Worm (Caenorhabditis elegans) whole organism, young adult: ENCODE measurements around the gene grwd-1.

Experiments used
- B0019.2 ChIP-seq: fragments of 200-800 bp; sonication (Bioruptor generic); conservative IDR thresholded peaks from 2 replicates; pipeline ENCODE4 v1.3.6; 2022; ENCODE audit warnings: missing genetic modification reagents, missing genetic modification characterization, missing compliant biosample characterization
- C06A6.2 ChIP-seq: fragments of 200-800 bp; sonication (Bioruptor generic); conservative IDR thresholded peaks from 2 replicates; pipeline ENCODE4 v1.3.6; 2022; ENCODE audit warnings: missing genetic modification characterization, missing compliant biosample characterization
- F37B4.10 ChIP-seq: fragments of 200-800 bp; sonication (Bioruptor generic); IDR thresholded peaks from 2 replicates; pipeline ENCODE4 v1.3.6; 2022; ENCODE audit warnings: missing genetic modification characterization, missing compliant biosample characterization
- F52B5.7 ChIP-seq: sonication (generic microtip); optimal IDR thresholded peaks from 2 replicates; lab custom pipeline; 2016; ENCODE audit warnings: mild to moderate bottlenecking, missing genetic modification characterization, missing compliant biosample characterization
- F55B11.4 ChIP-seq: sonication (generic microtip); optimal IDR thresholded peaks from 2 replicates; lab custom pipeline; 2016; ENCODE audit warnings: missing compliant biosample characterization, missing genetic modification characterization, borderline replicate concordance; ENCODE audit not compliant: insufficient read depth
- F57A8.1 ChIP-seq: fragments of 200-800 bp; sonication (Bioruptor generic); optimal IDR thresholded peaks from 2 replicates; lab custom pipeline; 2018; ENCODE audit warnings: mild to moderate bottlenecking, missing genetic modification characterization, moderate library complexity, missing compliant biosample characterization
- K12H6.12 ChIP-seq: fragments of 200-800 bp; sonication (Bioruptor generic); optimal IDR thresholded peaks from 2 replicates; lab custom pipeline; 2018; ENCODE audit warnings: mild to moderate bottlenecking, missing genetic modification characterization, missing compliant biosample characterization
- Y53G8AR.9 ChIP-seq: fragments of 200-800 bp; sonication (Bioruptor generic); conservative IDR thresholded peaks from 2 replicates; pipeline ENCODE4 v1.3.6; 2022; ENCODE audit warnings: missing genetic modification reagents, missing genetic modification characterization, missing compliant biosample characterization
- ama-1 ChIP-seq, 3 experiments: fragments of 150-350 bp in 1 of 3; sonication (generic microtip) in 2 of 3; optimal IDR thresholded peaks; 2 replicates each; lab custom pipeline; 2014 to 2018; ENCODE audit warnings: missing biosample characterization in 2 of 3, missing genetic modification characterization in 2 of 3, missing genetic modification reagents in 2 of 3
- attf-6 ChIP-seq: fragments of 200-800 bp; sonication (Bioruptor generic); IDR thresholded peaks from 2 replicates; pipeline ENCODE4 v1.3.6; 2022; ENCODE audit warnings: missing genetic modification reagents, missing genetic modification characterization, missing compliant biosample characterization
- cebp-2 ChIP-seq: fragments of 200-800 bp; sonication (Bioruptor generic); IDR thresholded peaks from 2 replicates; pipeline ENCODE4 v1.3.6; 2022; ENCODE audit warnings: missing genetic modification characterization, missing compliant biosample characterization
- ceh-40 ChIP-seq: fragments of 200-800 bp; sonication (Bioruptor generic); IDR thresholded peaks from 2 replicates; pipeline ENCODE4 v1.3.6; 2022; ENCODE audit warnings: missing genetic modification characterization, missing compliant biosample characterization
- chd-7 ChIP-seq: sonication (generic microtip); optimal IDR thresholded peaks from 2 replicates; lab custom pipeline; 2016; ENCODE audit warnings: mild to moderate bottlenecking, missing genetic modification characterization, moderate library complexity, missing compliant biosample characterization
- ets-4 ChIP-seq: fragments of 200-800 bp; sonication (Bioruptor generic); optimal IDR thresholded peaks from 2 replicates; lab custom pipeline; 2018; ENCODE audit warnings: mild to moderate bottlenecking, missing genetic modification characterization, missing compliant biosample characterization
- hlh-26 ChIP-seq: fragments of 200-800 bp; sonication (Bioruptor generic); conservative IDR thresholded peaks from 2 replicates; pipeline ENCODE4 v1.3.6; 2022; ENCODE audit warnings: missing genetic modification reagents, missing genetic modification characterization, missing compliant biosample characterization
- hmg-1.2 ChIP-seq: fragments of 200-800 bp; sonication (Bioruptor generic); IDR thresholded peaks from 2 replicates; pipeline ENCODE4 v1.3.6; 2022; ENCODE audit warnings: missing genetic modification reagents, missing genetic modification characterization, missing compliant biosample characterization
- let-526 ChIP-seq: fragments of 200-800 bp; sonication (Bioruptor generic); IDR thresholded peaks from 2 replicates; pipeline ENCODE4 v1.3.6; 2022; ENCODE audit warnings: missing genetic modification reagents, missing genetic modification characterization, missing compliant biosample characterization
- lin-40 ChIP-seq: sonication (generic microtip); optimal IDR thresholded peaks from 2 replicates; lab custom pipeline; 2016; ENCODE audit warnings: missing genetic modification characterization, mild to moderate bottlenecking, missing compliant biosample characterization, missing genotype, missing genetic modification reagents
- lsl-1 ChIP-seq: fragments of 200-800 bp; sonication (Bioruptor generic); optimal IDR thresholded peaks from 2 replicates; lab custom pipeline; 2018; ENCODE audit warnings: mild to moderate bottlenecking, missing genetic modification characterization, moderate library complexity, missing compliant biosample characterization
- nhr-80 ChIP-seq: sonication (generic microtip); optimal IDR thresholded peaks from 2 replicates; lab custom pipeline; 2016; ENCODE audit warnings: missing genetic modification characterization, missing compliant biosample characterization
- pha-4 ChIP-seq: fragments of 150-350 bp; sonication (generic microtip); optimal IDR thresholded peaks from 2 replicates; lab custom pipeline; 2014; ENCODE audit warnings: missing biosample characterization, missing genetic modification reagents, missing genetic modification characterization
- rcor-1 ChIP-seq: fragments of 200-800 bp; sonication (Bioruptor generic); IDR thresholded peaks from 2 replicates; pipeline ENCODE4 v1.3.6; 2022; ENCODE audit warnings: missing genetic modification reagents, missing genetic modification characterization, missing compliant biosample characterization
- rec-8 ChIP-seq, 2 experiments: sonication (generic microtip); optimal IDR thresholded peaks; 2 replicates each; lab custom pipeline; 2016; ENCODE audit warnings: mild to moderate bottlenecking in 2 of 2, missing genetic modification characterization in 2 of 2, missing genetic modification reagents in 2 of 2, missing genotype in 2 of 2, missing biosample characterization in 1 of 2, missing compliant biosample characterization in 1 of 2, moderate library complexity in 1 of 2
- snpc-1.3 ChIP-seq: sonication (generic microtip); optimal IDR thresholded peaks from 2 replicates; lab custom pipeline; 2017; ENCODE audit warnings: missing genetic modification characterization, mild to moderate bottlenecking, missing compliant biosample characterization, antibody characterized with exemption, moderate library complexity, missing genotype, missing genetic modification reagents; ENCODE audit not compliant: insufficient read depth
- snpc-3.4 ChIP-seq: sonication (generic microtip); optimal IDR thresholded peaks from 2 replicates; lab custom pipeline; 2017; ENCODE audit warnings: missing genetic modification characterization, mild to moderate bottlenecking, missing compliant biosample characterization, antibody characterized with exemption, moderate library complexity, missing genotype, missing genetic modification reagents
- tbx-9 ChIP-seq: sonication (generic microtip); optimal IDR thresholded peaks from 2 replicates; lab custom pipeline; 2016; ENCODE audit warnings: borderline replicate concordance, missing genetic modification characterization, inconsistent platforms, missing compliant biosample characterization
- tlf-1 ChIP-seq: fragments of 200-800 bp; sonication (Bioruptor generic); optimal IDR thresholded peaks from 2 replicates; lab custom pipeline; 2018; ENCODE audit warnings: mild to moderate bottlenecking, missing genetic modification characterization, missing compliant biosample characterization
- unc-62 ChIP-seq: fragments of 150-350 bp; optimal IDR thresholded peaks from 2 replicates; lab custom pipeline; 2014; ENCODE audit warnings: missing biosample characterization, missing genetic modification reagents, missing genetic modification characterization
- ztf-22 ChIP-seq: fragments of 200-800 bp; sonication (Bioruptor generic); optimal IDR thresholded peaks from 2 replicates; lab custom pipeline; 2018; ENCODE audit warnings: mild to moderate bottlenecking, missing genetic modification characterization, moderate library complexity, missing compliant biosample characterization

grwd-1 gene

ce11 chrIII:5137099-5137498 lies 16.2 kb upstream of the grwd-1 start:
- TF ChIP-seq ceh-40 (no peak), ama-1 (optimal IDR thresholded peaks at IDR 0.05; lab: Kevin White, UChicago) (no peak), ama-1 (GFP tag; optimal IDR thresholded peaks at IDR 0.05; lab: Kevin White, UChicago) (peak in 1 of 2 experiments; percentile 35), nhr-80 (peak; percentile 60)

- no peak for TF ChIP-seq B0019.2
- no peak for TF ChIP-seq hlh-26
- no peak for TF ChIP-seq lin-40 (tag; lab: Kevin White, UChicago)
- no peak for TF ChIP-seq rcor-1 (GFP tag; lab: Robert Waterston, UW)
- TF ChIP-seq hmg-1.2 (GFP tag; lab: Robert Waterston, UW), result no peak
Measured at ce11 chrIII:5137685-5138084, 15.6 kb upstream of the grwd-1 start.

- TF ChIP-seq cebp-2 (GFP tag; lab: Robert Waterston, UW) (no peak), tlf-1 (GFP tag; lab: Kevin White, UChicago) (no peak), let-526 (GFP tag; lab: Robert Waterston, UW) (no peak), attf-6 (GFP tag; lab: Robert Waterston, UW) (no peak), ztf-22 (GFP tag; lab: Kevin White, UChicago) (no peak), F55B11.4 (tag; lab: Kevin White, UChicago) (no peak), F57A8.1 (GFP tag; lab: Kevin White, UChicago) (no peak), snpc-3.4 (tag; lab: Kevin White, UChicago) (no peak), ets-4 (no peak), snpc-1.3 (tag; lab: Kevin White, UChicago) (no peak), chd-7 (tag; lab: Kevin White, UChicago) (no peak), lsl-1 (GFP tag; lab: Kevin White, UChicago) (no peak), rec-8 (tag; optimal IDR thresholded peaks at IDR 0.05; lab: Kevin White, UChicago) (no peak), B0019.2 (no peak), tbx-9 (tag; lab: Kevin White, UChicago) (no peak)
Measured at ce11 chrIII:5138940-5139533, 14.2 kb upstream of the grwd-1 start.

ce11 chrIII:5139768-5140167 lies 13.5 kb upstream of the grwd-1 start:
- TF ChIP-seq Y53G8AR.9 (GFP tag; lab: Robert Waterston, UW) (no peak), chd-7 (tag; lab: Kevin White, UChicago) (no peak), C06A6.2 (GFP tag; lab: Robert Waterston, UW) (no peak)
- TF ChIP-seq, all 124 proteins: peak for 0

ce11 chrIII:5140559-5140958 lies 12.7 kb upstream of the grwd-1 start:
- TF ChIP-seq nhr-80 (peak; percentile 66), F52B5.7 (tag; lab: Kevin White, UChicago) (no peak), K12H6.12 (tag; lab: Kevin White, UChicago) (peak; percentile 11)

ce11 chrIII:5141935-5142334 lies 11.3 kb upstream of the grwd-1 start:
- TF ChIP-seq pha-4 (tag; lab: Kevin White, UChicago) (no peak), unc-62 (peak; percentile 5), F37B4.10 (0 out of 2 replicates have a peak, but pooled peaks have one; percentile 12), nhr-80 (peak; percentile 63)
